Fruit fly (Drosophila melanogaster): ENCODE data around the gene CG17636.

Gene CG17636

dm6 chrX:140018-140417, 13.5 kb upstream of the CG17636 start, which contains the start of gene tyn (continued):
- TF ChIP-seq Atf3 (GFP tag; optimal IDR thresholded peaks at IDR 0.05) = no peak

dm6 chrX:130555-130954, 4.0 kb upstream of the CG17636 start:
- TF ChIP-seq CG9437 (GFP tag; optimal IDR thresholded peaks at IDR 0.05) = no peak
- TF ChIP-seq CG11398 (GFP tag; optimal IDR thresholded peaks at IDR 0.05) = no peak
- no peak for TF ChIP-seq salm (tag; optimal IDR thresholded peaks at IDR 0.05)
- TF ChIP-seq ewg (GFP tag; optimal IDR thresholded peaks at IDR 0.05) = no peak
- TF ChIP-seq ranshi (GFP tag; IDR thresholded peaks at IDR 0.05) = no peak
- TF ChIP-seq CG2712 (tag; optimal IDR thresholded peaks at IDR 0.05) = no peak
- TF ChIP-seq B-H2 (GFP tag; optimal IDR thresholded peaks at IDR 0.05) = no peak
- peak; percentile 9 for TF ChIP-seq CG30020 (tag; optimal IDR thresholded peaks at IDR 0.05)
- no peak for TF ChIP-seq al (GFP tag; IDR thresholded peaks at IDR 0.05)
- TF ChIP-seq sens (GFP tag) = no peak
- TF ChIP-seq psq (GFP tag; optimal IDR thresholded peaks at IDR 0.05) = no peak
- TF ChIP-seq Vsx1 (GFP tag; optimal IDR thresholded peaks at IDR 0.05) = no peak
- no peak for TF ChIP-seq HHEX (GFP tag; optimal IDR thresholded peaks at IDR 0.05)
- TF ChIP-seq Med (GFP tag) = peak; percentile 17
- TF ChIP-seq CG11456 (GFP tag; IDR thresholded peaks at IDR 0.05) = no peak
- no peak for TF ChIP-seq NFAT (GFP tag; IDR thresholded peaks at IDR 0.05)
- TF ChIP-seq grn (GFP tag; optimal IDR thresholded peaks at IDR 0.05) = no peak
- TF ChIP-seq row (GFP tag; IDR thresholded peaks at IDR 0.05) = peak; percentile 45; the same call in 1 of the 3 replicates
- TF ChIP-seq CG10543 (GFP tag; optimal IDR thresholded peaks at IDR 0.05) = no peak
- no peak for TF ChIP-seq org-1 (GFP tag; optimal IDR thresholded peaks at IDR 0.05)
- peak in 1 of 3 experiments; percentile 9 for TF ChIP-seq Stat92E (GFP tag; optimal IDR thresholded peaks at IDR 0.05)
- no peak for TF ChIP-seq Hand (GFP tag; optimal IDR thresholded peaks at IDR 0.05)
- no peak for TF ChIP-seq CG15073 (GFP tag; optimal IDR thresholded peaks at IDR 0.05)
- TF ChIP-seq ftz-f1 (GFP tag; optimal IDR thresholded peaks at IDR 0.05) = no peak
- TF ChIP-seq HLH4C (GFP tag; IDR thresholded peaks at IDR 0.05; ENCODE audit: partially characterized antibody) = 0 out of 3 replicates have a peak, but pooled peaks have one; percentile 15
- TF ChIP-seq otp (GFP tag; IDR thresholded peaks at IDR 0.05) = no peak
- no peak for TF ChIP-seq Atf-2 (GFP tag; optimal IDR thresholded peaks at IDR 0.05)
- no peak for TF ChIP-seq CG2875 (GFP tag; optimal IDR thresholded peaks at IDR 0.05)
- TF ChIP-seq CG17829 (tag; optimal IDR thresholded peaks at IDR 0.05) = no peak
- no peak for TF ChIP-seq chif (GFP tag; optimal IDR thresholded peaks at IDR 0.05)
- peak; percentile 91 for TF ChIP-seq CG3995 (GFP tag; optimal IDR thresholded peaks at IDR 0.05)
- TF ChIP-seq CG11504 (tag; optimal IDR thresholded peaks at IDR 0.05) = no peak
- TF ChIP-seq mirr (GFP tag; optimal IDR thresholded peaks at IDR 0.05) = no peak

- no peak for TF ChIP-seq maf-S (GFP tag; optimal IDR thresholded peaks at IDR 0.05)
- TF ChIP-seq YL-1 (GFP tag; optimal IDR thresholded peaks at IDR 0.05) = peak; percentile 38
- TF ChIP-seq B-H2 (GFP tag; optimal IDR thresholded peaks at IDR 0.05) = no peak
- TF ChIP-seq lola (GFP tag; optimal IDR thresholded peaks at IDR 0.05) = no peak
- TF ChIP-seq Dref (GFP tag; IDR thresholded peaks at IDR 0.05) = peak; percentile 81
- peak; percentile 10 for TF ChIP-seq CG8924 (tag; optimal IDR thresholded peaks at IDR 0.05)
- peak; percentile 64 for TF ChIP-seq Med (GFP tag)
- TF ChIP-seq Nf-YC (tag; optimal IDR thresholded peaks at IDR 0.05) = peak; percentile 19
- TF ChIP-seq CG16813 (GFP tag; IDR thresholded peaks at IDR 0.05; ENCODE audit: partially characterized antibody) = peak; percentile 80
- TF ChIP-seq CG4617 (GFP tag; optimal IDR thresholded peaks at IDR 0.05; ENCODE audit: borderline replicate concordance) = peak; percentile 72
- peak; percentile 65 for TF ChIP-seq row (GFP tag; IDR thresholded peaks at IDR 0.05)
- TF ChIP-seq ERR (GFP tag; optimal IDR thresholded peaks at IDR 0.05) = no peak
- TF ChIP-seq MESR4 (GFP tag; optimal IDR thresholded peaks at IDR 0.05) = peak; percentile 78
- TF ChIP-seq CG2129 (GFP tag; IDR thresholded peaks at IDR 0.05; ENCODE audit: partially characterized antibody) = peak; percentile 51
- TF ChIP-seq Myb (GFP tag; optimal IDR thresholded peaks at IDR 0.05) = peak; percentile 34
- peak; percentile 47 for TF ChIP-seq MBD-R2 (GFP tag; IDR thresholded peaks at IDR 0.05)
- TF ChIP-seq CG17361 (GFP tag; IDR thresholded peaks at IDR 0.05) = peak; percentile 61; the same call in 2 of the 3 replicates
- no peak for TF ChIP-seq Abd-B (GFP tag; optimal IDR thresholded peaks at IDR 0.05)
- TF ChIP-seq CG30020 (tag; optimal IDR thresholded peaks at IDR 0.05) = peak; percentile 81
Measured at dm6 chrX:127350-127768, 845 bp upstream of the CG17636 start, which contains the start of gene RhoGAP1A. Gene RhoGAP1A, plus strand, starts transcription at chrX:127449.

All from whole organism, embryonic.